Worm (Caenorhabditis elegans) whole organism, young adult: ENCODE measurements around the gene M117.1.

Source experiments
- C17E4.6 ChIP-seq: fragments of 200-800 bp; sonication (Bioruptor generic); IDR thresholded peaks from 2 replicates; pipeline ENCODE4 v1.3.6; 2022; ENCODE audit warnings: missing genetic modification reagents, missing genetic modification characterization, missing compliant biosample characterization
- D2030.7 ChIP-seq: fragments of 200-800 bp; sonication (Bioruptor generic); IDR thresholded peaks from 2 replicates; pipeline ENCODE4 v1.3.6; 2022; ENCODE audit warnings: missing genetic modification reagents, missing genetic modification characterization, missing compliant biosample characterization
- F10E7.11 ChIP-seq: sonication (generic microtip); optimal IDR thresholded peaks from 2 replicates; lab custom pipeline; 2017; ENCODE audit warnings: mild to moderate bottlenecking, missing genetic modification characterization, moderate library complexity, missing compliant biosample characterization
- F23B12.7 ChIP-seq: sonication (generic microtip); optimal IDR thresholded peaks from 2 replicates; lab custom pipeline; 2017; ENCODE audit warnings: missing genetic modification characterization, mild to moderate bottlenecking, missing compliant biosample characterization, antibody characterized with exemption, moderate library complexity; ENCODE audit not compliant: insufficient read depth
- F39B2.1 ChIP-seq: fragments of 200-800 bp; sonication (Bioruptor generic); IDR thresholded peaks from 2 replicates; pipeline ENCODE4 v1.3.6; 2022; ENCODE audit warnings: missing genetic modification reagents, missing genetic modification characterization, missing compliant biosample characterization
- F49E8.2 ChIP-seq: sonication (generic microtip); optimal IDR thresholded peaks from 3 replicates; lab custom pipeline; 2017; ENCODE audit warnings: missing genetic modification characterization, mild to moderate bottlenecking, missing compliant biosample characterization, antibody characterized with exemption, moderate library complexity; ENCODE audit not compliant: insufficient read depth
- F52B5.7 ChIP-seq: sonication (generic microtip); optimal IDR thresholded peaks from 2 replicates; lab custom pipeline; 2016; ENCODE audit warnings: mild to moderate bottlenecking, missing genetic modification characterization, missing compliant biosample characterization
- K11D2.4 ChIP-seq: fragments of 200-800 bp; sonication (Bioruptor generic); IDR thresholded peaks from 2 replicates; pipeline ENCODE4 v1.3.6; 2022; ENCODE audit warnings: missing genetic modification reagents, missing genetic modification characterization, missing compliant biosample characterization
- T26A5.8 ChIP-seq: sonication (generic microtip); optimal IDR thresholded peaks from 2 replicates; lab custom pipeline; 2016; ENCODE audit warnings: missing genetic modification characterization, missing compliant biosample characterization
- Y53F4B.3 ChIP-seq: fragments of 200-800 bp; sonication (Bioruptor generic); IDR thresholded peaks from 2 replicates; pipeline ENCODE4 v1.3.6; 2022; ENCODE audit warnings: missing genetic modification reagents, missing genetic modification characterization, missing compliant biosample characterization
- Y67H2A.10 ChIP-seq: fragments of 200-800 bp; sonication (Bioruptor generic); conservative IDR thresholded peaks from 2 replicates; pipeline ENCODE4 v1.3.6; 2022; ENCODE audit warnings: missing genetic modification reagents, missing genetic modification characterization, missing compliant biosample characterization
- Y95B8A.8 ChIP-seq: fragments of 200-800 bp; sonication (Bioruptor generic); IDR thresholded peaks from 2 replicates; pipeline ENCODE4 v1.3.6; 2022; ENCODE audit warnings: missing genetic modification reagents, missing genetic modification characterization, missing compliant biosample characterization
- bed-2 ChIP-seq: fragments of 200-800 bp; sonication (Bioruptor generic); IDR thresholded peaks from 2 replicates; pipeline ENCODE4 v1.3.6; 2022; ENCODE audit warnings: missing genetic modification reagents, missing genetic modification characterization, missing compliant biosample characterization
- cebp-1 ChIP-seq, 2 experiments: fragments of 200-800 bp in 1 of 2; sonication (Bioruptor generic) in 1 of 2; sonication (generic microtip) in 1 of 2; IDR thresholded peaks in 1 of 2; optimal IDR thresholded peaks in 1 of 2; 2 replicates each; pipeline versions ENCODE4 v1.3.6 to Lab custom; 2017 to 2022; ENCODE audit warnings: missing compliant biosample characterization in 2 of 2, missing genetic modification characterization in 2 of 2, mild to moderate bottlenecking in 1 of 2, missing genetic modification reagents in 1 of 2, moderate library complexity in 1 of 2
- ceh-27 ChIP-seq: fragments of 200-800 bp; sonication (Bioruptor generic); optimal IDR thresholded peaks from 2 replicates; lab custom pipeline; 2018; ENCODE audit warnings: mild to moderate bottlenecking, missing genetic modification characterization, moderate library complexity, missing compliant biosample characterization
- ceh-40 ChIP-seq: fragments of 200-800 bp; sonication (Bioruptor generic); IDR thresholded peaks from 2 replicates; pipeline ENCODE4 v1.3.6; 2022; ENCODE audit warnings: missing genetic modification characterization, missing compliant biosample characterization
- ceh-58 ChIP-seq: fragments of 200-800 bp; sonication (Bioruptor generic); IDR thresholded peaks from 2 replicates; pipeline ENCODE4 v1.3.6; 2022; ENCODE audit warnings: missing genetic modification characterization, missing compliant biosample characterization
- ceh-91 ChIP-seq: fragments of 200-800 bp; sonication (Bioruptor generic); IDR thresholded peaks from 2 replicates; pipeline ENCODE4 v1.3.6; 2022; ENCODE audit warnings: missing genetic modification reagents, missing genetic modification characterization, missing compliant biosample characterization
- chd-7 ChIP-seq: sonication (generic microtip); optimal IDR thresholded peaks from 2 replicates; lab custom pipeline; 2016; ENCODE audit warnings: mild to moderate bottlenecking, missing genetic modification characterization, moderate library complexity, missing compliant biosample characterization
- die-1 ChIP-seq: sonication (generic microtip); optimal IDR thresholded peaks from 2 replicates; lab custom pipeline; 2016; ENCODE audit warnings: missing genotype, mild to moderate bottlenecking, missing genetic modification characterization, missing compliant biosample characterization
- dox-1 ChIP-seq: fragments of 200-800 bp; sonication (Bioruptor generic); IDR thresholded peaks from 2 replicates; pipeline ENCODE4 v1.3.6; 2022; ENCODE audit warnings: missing genetic modification reagents, missing genetic modification characterization, missing compliant biosample characterization
- dpff-1 ChIP-seq: sonication (generic microtip); optimal IDR thresholded peaks from 2 replicates; lab custom pipeline; 2017; ENCODE audit warnings: mild to moderate bottlenecking, missing genetic modification characterization, missing compliant biosample characterization
- egl-18 ChIP-seq: fragments of 200-800 bp; sonication (Bioruptor generic); IDR thresholded peaks from 2 replicates; pipeline ENCODE4 v1.3.6; 2022; ENCODE audit warnings: missing genetic modification reagents, missing genetic modification characterization, missing compliant biosample characterization
- egrh-3 ChIP-seq: fragments of 200-800 bp; sonication (Bioruptor generic); IDR thresholded peaks from 2 replicates; pipeline ENCODE4 v1.3.6; 2022; ENCODE audit warnings: missing genetic modification reagents, missing genetic modification characterization, missing compliant biosample characterization
- him-1 ChIP-seq: sonication (generic microtip); optimal IDR thresholded peaks from 2 replicates; lab custom pipeline; 2016; ENCODE audit warnings: missing genotype, missing genetic modification reagents, missing genetic modification characterization, missing compliant biosample characterization
- hmg-20 ChIP-seq: fragments of 200-800 bp; sonication (Bioruptor generic); IDR thresholded peaks from 2 replicates; pipeline ENCODE4 v1.3.6; 2022; ENCODE audit warnings: missing genetic modification reagents, missing genetic modification characterization, missing compliant biosample characterization
- lag-1 ChIP-seq: fragments of 200-800 bp; sonication (Bioruptor generic); IDR thresholded peaks from 2 replicates; pipeline ENCODE4 v1.3.6; 2022; ENCODE audit warnings: missing genetic modification reagents, missing genetic modification characterization, missing compliant biosample characterization
- let-526 ChIP-seq: fragments of 200-800 bp; sonication (Bioruptor generic); IDR thresholded peaks from 2 replicates; pipeline ENCODE4 v1.3.6; 2022; ENCODE audit warnings: missing genetic modification reagents, missing genetic modification characterization, missing compliant biosample characterization
- let-607 ChIP-seq, 2 experiments: fragments of 200-800 bp in 1 of 2; sonication (Bioruptor generic) in 1 of 2; sonication (generic microtip) in 1 of 2; optimal IDR thresholded peaks; 2 replicates each; lab custom pipeline; 2016 to 2018; ENCODE audit warnings: mild to moderate bottlenecking in 2 of 2, missing compliant biosample characterization in 2 of 2, missing genetic modification characterization in 2 of 2, moderate library complexity in 2 of 2, missing genotype in 1 of 2
- lin-40 ChIP-seq: sonication (generic microtip); optimal IDR thresholded peaks from 2 replicates; lab custom pipeline; 2016; ENCODE audit warnings: missing genetic modification characterization, mild to moderate bottlenecking, missing compliant biosample characterization, missing genotype, missing genetic modification reagents
- lsl-1 ChIP-seq: fragments of 200-800 bp; sonication (Bioruptor generic); optimal IDR thresholded peaks from 2 replicates; lab custom pipeline; 2018; ENCODE audit warnings: mild to moderate bottlenecking, missing genetic modification characterization, moderate library complexity, missing compliant biosample characterization
- madf-10 ChIP-seq: sonication (generic microtip); optimal IDR thresholded peaks from 2 replicates; lab custom pipeline; 2016; ENCODE audit warnings: mild to moderate bottlenecking, missing genetic modification characterization, missing compliant biosample characterization
- mcd-1 ChIP-seq: fragments of 200-800 bp; sonication (Bioruptor generic); IDR thresholded peaks from 2 replicates; pipeline ENCODE4 v1.3.6; 2022; ENCODE audit warnings: missing genetic modification reagents, missing genetic modification characterization, missing compliant biosample characterization
- mes-4 ChIP-seq: sonication (generic microtip); optimal IDR thresholded peaks from 2 replicates; lab custom pipeline; 2016; ENCODE audit warnings: missing genotype, missing genetic modification characterization, missing compliant biosample characterization
- mxl-1 ChIP-seq: sonication (generic microtip); optimal IDR thresholded peaks from 2 replicates; lab custom pipeline; 2016; ENCODE audit warnings: missing genetic modification characterization, missing compliant biosample characterization
- nfya-2 ChIP-seq: fragments of 200-800 bp; sonication (Bioruptor generic); IDR thresholded peaks from 2 replicates; pipeline ENCODE4 v1.3.6; 2022; ENCODE audit warnings: missing genetic modification reagents, missing genetic modification characterization, missing compliant biosample characterization
- nfyb-1 ChIP-seq: fragments of 200-800 bp; sonication (Bioruptor generic); IDR thresholded peaks from 2 replicates; pipeline ENCODE4 v1.3.6; 2022; ENCODE audit warnings: missing genetic modification reagents, missing genetic modification characterization, missing compliant biosample characterization
- nhr-120 ChIP-seq: fragments of 200-800 bp; sonication (Bioruptor generic); IDR thresholded peaks from 2 replicates; pipeline ENCODE4 v1.3.6; 2022; ENCODE audit warnings: missing genetic modification characterization, missing compliant biosample characterization
- nhr-80 ChIP-seq: sonication (generic microtip); optimal IDR thresholded peaks from 2 replicates; lab custom pipeline; 2016; ENCODE audit warnings: missing genetic modification characterization, missing compliant biosample characterization
- pbrm-1 ChIP-seq: fragments of 200-800 bp; sonication (Bioruptor generic); IDR thresholded peaks from 2 replicates; pipeline ENCODE4 v1.3.6; 2022; ENCODE audit warnings: missing genetic modification reagents, missing genetic modification characterization, missing compliant biosample characterization
- snpc-1.3 ChIP-seq: sonication (generic microtip); optimal IDR thresholded peaks from 2 replicates; lab custom pipeline; 2017; ENCODE audit warnings: missing genetic modification characterization, mild to moderate bottlenecking, missing compliant biosample characterization, antibody characterized with exemption, moderate library complexity, missing genotype, missing genetic modification reagents; ENCODE audit not compliant: insufficient read depth
- somi-1 ChIP-seq: fragments of 200-800 bp; sonication (Bioruptor generic); optimal IDR thresholded peaks from 2 replicates; lab custom pipeline; 2018; ENCODE audit warnings: mild to moderate bottlenecking, missing genetic modification characterization, missing compliant biosample characterization
- tlf-1 ChIP-seq: fragments of 200-800 bp; sonication (Bioruptor generic); optimal IDR thresholded peaks from 2 replicates; lab custom pipeline; 2018; ENCODE audit warnings: mild to moderate bottlenecking, missing genetic modification characterization, missing compliant biosample characterization
- unc-130 ChIP-seq: sonication (generic microtip); optimal IDR thresholded peaks from 2 replicates; lab custom pipeline; 2016; ENCODE audit warnings: missing genetic modification reagents, missing genetic modification characterization, missing compliant biosample characterization
- unc-62 ChIP-seq: fragments of 150-350 bp; optimal IDR thresholded peaks from 2 replicates; lab custom pipeline; 2014; ENCODE audit warnings: missing biosample characterization, missing genetic modification reagents, missing genetic modification characterization
- xnd-1 ChIP-seq: sonication (generic microtip); optimal IDR thresholded peaks from 2 replicates; lab custom pipeline; 2016; ENCODE audit warnings: missing genotype, missing genetic modification reagents, missing genetic modification characterization, missing compliant biosample characterization
- zfh-2 ChIP-seq: fragments of 200-800 bp; sonication (Bioruptor generic); conservative IDR thresholded peaks from 2 replicates; pipeline ENCODE4 v1.3.6; 2022; ENCODE audit warnings: missing genetic modification reagents, missing genetic modification characterization, missing compliant biosample characterization
- zim-3 ChIP-seq: sonication (generic microtip); optimal IDR thresholded peaks from 2 replicates; lab custom pipeline; 2017; ENCODE audit warnings: mild to moderate bottlenecking, missing genetic modification characterization, moderate library complexity, missing compliant biosample characterization

The M117.1 gene

DNA sequence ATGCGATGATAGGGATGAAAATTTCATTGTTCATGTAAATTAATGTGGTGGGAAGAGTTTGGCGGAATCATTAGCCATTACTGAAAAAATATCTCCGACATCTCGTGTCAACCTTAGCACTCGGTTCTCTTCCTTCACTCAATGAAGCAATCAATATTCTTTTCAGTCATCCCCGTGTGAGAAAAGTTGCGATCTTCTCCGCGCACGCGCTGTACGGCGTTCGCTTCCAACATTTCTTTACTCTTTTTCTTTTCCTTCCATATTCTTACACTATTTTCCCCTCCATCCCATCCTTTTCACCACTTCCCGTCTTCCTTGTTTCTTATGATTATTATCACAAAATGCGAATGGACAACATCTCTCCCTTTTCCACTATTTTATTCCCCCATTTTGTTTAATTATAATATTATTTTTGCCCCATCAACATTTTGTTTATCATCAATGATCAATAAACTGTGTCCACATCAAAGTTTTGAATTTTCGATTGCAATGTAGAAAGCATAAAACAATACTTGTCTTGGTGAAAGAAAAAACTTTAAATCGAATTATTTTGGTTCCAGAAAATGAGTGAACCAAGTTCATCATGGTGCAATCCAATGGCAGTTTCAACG is 46.1 kb downstream of the M117.1 start, which contains the start of gene mob-1 (continued):
- no peak for TF ChIP-seq snpc-1.3 (tag; lab: Kevin White, UChicago)
- TF ChIP-seq Y95B8A.8, result no peak
- TF ChIP-seq ceh-40 (GFP tag; lab: Robert Waterston, UW), result no peak
- TF ChIP-seq T26A5.8 (tag; lab: Kevin White, UChicago), result no peak
- 0 out of 2 replicates have a peak, but pooled peaks have one; percentile 43 for TF ChIP-seq pbrm-1 (GFP tag; lab: Robert Waterston, UW)
- TF ChIP-seq dpff-1 (tag; lab: Kevin White, UChicago), result no peak
- TF ChIP-seq F23B12.7 (tag; lab: Kevin White, UChicago), result no peak
- peak; percentile 47; the same call in 1 of the 2 replicates for TF ChIP-seq nfyb-1 (GFP tag; lab: Robert Waterston, UW)
- TF ChIP-seq chd-7 (tag; lab: Kevin White, UChicago), result no peak
- TF ChIP-seq mcd-1 (GFP tag; lab: Robert Waterston, UW), result peak; percentile 47
- no peak for TF ChIP-seq xnd-1 (tag; lab: Kevin White, UChicago)
- no peak for TF ChIP-seq K11D2.4
- TF ChIP-seq ceh-27, result no peak
- TF ChIP-seq Y53F4B.3 (GFP tag; lab: Robert Waterston, UW), result no peak
- TF ChIP-seq Y67H2A.10 (GFP tag; lab: Robert Waterston, UW), result no peak
- TF ChIP-seq dox-1 (GFP tag; lab: Robert Waterston, UW), result peak; percentile 28; the same call in 1 of the 2 replicates
- no peak for TF ChIP-seq ceh-91 (GFP tag; lab: Robert Waterston, UW)
- TF ChIP-seq zim-3 (tag; lab: Kevin White, UChicago), result no peak
- no peak for TF ChIP-seq let-607 (tag; optimal IDR thresholded peaks at IDR 0.05; lab: Kevin White, UChicago)
- no peak for TF ChIP-seq somi-1 (GFP tag; lab: Kevin White, UChicago)
- TF ChIP-seq hmg-20 (GFP tag; lab: Robert Waterston, UW), result no peak
- TF ChIP-seq mes-4 (tag; lab: Kevin White, UChicago), result no peak
- TF ChIP-seq mxl-1 (tag; lab: Kevin White, UChicago), result no peak
- no peak for TF ChIP-seq die-1 (tag; lab: Kevin White, UChicago)
- no peak for TF ChIP-seq lsl-1 (GFP tag; lab: Kevin White, UChicago)
- TF ChIP-seq D2030.7 (GFP tag; lab: Robert Waterston, UW), result no peak
- no peak for TF ChIP-seq lin-40 (tag; lab: Kevin White, UChicago)
- no peak for TF ChIP-seq madf-10 (tag; lab: Kevin White, UChicago)
- TF ChIP-seq cebp-1 (GFP tag; IDR thresholded peaks at IDR 0.05; lab: Robert Waterston, UW), result no peak
- peak; percentile 53 for TF ChIP-seq cebp-1 (tag; optimal IDR thresholded peaks at IDR 0.05; lab: Kevin White, UChicago)
- no peak for TF ChIP-seq lag-1 (GFP tag; lab: Robert Waterston, UW)
- TF ChIP-seq him-1 (tag; lab: Kevin White, UChicago), result no peak
- peak; percentile 36 for TF ChIP-seq unc-130 (GFP tag; lab: Kevin White, UChicago)
- no peak for TF ChIP-seq unc-62 (GFP tag; lab: Kevin White, UChicago)
- TF ChIP-seq nhr-120, result peak; percentile 20; the same call in 1 of the 2 replicates
- no peak for TF ChIP-seq egrh-3 (GFP tag; lab: Robert Waterston, UW)
- TF ChIP-seq let-526 (GFP tag; lab: Robert Waterston, UW), result no peak
- no peak for TF ChIP-seq F49E8.2
- TF ChIP-seq F10E7.11 (tag; lab: Kevin White, UChicago), result no peak
- no peak for TF ChIP-seq F52B5.7 (tag; lab: Kevin White, UChicago)
- no peak for TF ChIP-seq bed-2 (GFP tag; lab: Robert Waterston, UW)
- 0 out of 2 replicates have a peak, but pooled peaks have one; percentile 48 for TF ChIP-seq F39B2.1 (GFP tag; lab: Robert Waterston, UW)
- TF ChIP-seq C17E4.6 (GFP tag; lab: Robert Waterston, UW), result no peak
- no peak for TF ChIP-seq tlf-1 (GFP tag; lab: Kevin White, UChicago)
- TF ChIP-seq zfh-2 (GFP tag; lab: Robert Waterston, UW), result no peak
- no peak for TF ChIP-seq egl-18 (GFP tag; lab: Robert Waterston, UW)
- TF ChIP-seq ceh-58 (GFP tag; lab: Robert Waterston, UW), result no peak
- no peak for TF ChIP-seq nhr-80
- TF ChIP-seq nfya-2, result no peak
